Worm (Caenorhabditis elegans) whole organism, midembryonic: ENCODE measurements around the gene sri-62.

Source experiments
- klf-2 ChIP-seq: fragments of 200-800 bp; sonication (Bioruptor generic); conservative IDR thresholded peaks from 2 replicates; pipeline ENCODE4 v1.3.6; 2022; ENCODE audit warnings: missing genetic modification reagents, missing genetic modification characterization, missing compliant biosample characterization
- tab-1 ChIP-seq: fragments of 200-800 bp; sonication (Bioruptor generic); IDR thresholded peaks from 2 replicates; pipeline ENCODE4 v1.3.6; 2022; ENCODE audit warnings: missing genetic modification characterization, missing compliant biosample characterization

DNA sequence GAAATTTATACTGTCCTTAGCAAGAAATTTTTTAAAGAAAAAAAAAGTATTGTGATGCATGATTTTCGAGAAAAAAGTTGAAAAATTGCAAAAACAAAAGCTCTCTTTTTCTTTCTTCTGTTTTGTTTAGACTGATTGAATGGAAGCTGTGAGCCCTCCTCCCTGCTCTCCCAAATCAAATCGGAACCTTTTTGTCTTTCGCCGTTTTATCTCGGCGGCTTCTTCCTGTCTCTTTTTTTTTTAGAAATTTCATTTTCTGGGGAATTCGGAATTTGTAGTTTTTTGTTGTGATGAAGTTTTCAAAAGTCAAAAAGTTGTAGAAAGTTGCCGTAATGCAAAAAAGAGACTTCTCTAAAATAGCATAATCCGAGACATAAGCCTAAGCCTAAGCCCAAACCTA lies 32.4 kb upstream of the sri-62 start:
- no peak for TF ChIP-seq klf-2 (GFP tag; lab: Robert Waterston, UW)
- TF ChIP-seq tab-1 = no peak
